Worm (Caenorhabditis elegans): Measurements from ENCODE around the gene gbh-2.

ce11 chrII:8449660-8450118 lies 36.0 kb upstream of the gbh-2 start, which contains the start of gene F22B5.4:
- TF ChIP-seq mdl-1 (tag; optimal IDR thresholded peaks at IDR 0.05) (no peak), nhr-23 (tag; optimal IDR thresholded peaks at IDR 0.05) (no peak), pha-4 (tag; optimal IDR thresholded peaks at IDR 0.05) (peak; percentile 55), ceh-16 (tag; optimal IDR thresholded peaks at IDR 0.05) (no peak), lin-39 (tag; optimal IDR thresholded peaks at IDR 0.05) (no peak), elt-1 (tag; optimal IDR thresholded peaks at IDR 0.05) (no peak), nhr-11 (tag; optimal IDR thresholded peaks at IDR 0.05) (no peak), nhr-76 (tag; optimal IDR thresholded peaks at IDR 0.05) (no peak), snpc-4 (tag; optimal IDR thresholded peaks at IDR 0.05) (no peak), nhr-28 (tag; optimal IDR thresholded peaks at IDR 0.05) (no peak), egl-27 (tag; optimal IDR thresholded peaks at IDR 0.05) (no peak), ama-1 (optimal IDR thresholded peaks at IDR 0.05) (no peak), zag-1 (tag; optimal IDR thresholded peaks at IDR 0.05) (no peak), lin-15B (tag; optimal IDR thresholded peaks at IDR 0.05) (no peak)

All from whole organism, L3 larva.